Worm (Caenorhabditis elegans) whole organism, late embryonic: ENCODE measurements around the gene sto-6.

ENCODE experiments used
- C38D4.7 ChIP-seq: fragments of 200-800 bp; sonication (Bioruptor generic); optimal IDR thresholded peaks from 2 replicates; lab custom pipeline; 2018; ENCODE audit warnings: mild to moderate bottlenecking, missing genetic modification characterization, moderate library complexity, missing compliant biosample characterization
- ceh-34 ChIP-seq: sonication (generic microtip); optimal IDR thresholded peaks from 2 replicates; lab custom pipeline; 2016; ENCODE audit warnings: mild to moderate bottlenecking, missing genetic modification characterization, missing compliant biosample characterization
- elt-2 ChIP-seq: sonication (generic microtip); optimal IDR thresholded peaks from 2 replicates; lab custom pipeline; 2016; ENCODE audit warnings: missing genetic modification reagents, missing genetic modification characterization, missing compliant biosample characterization

DNA sequence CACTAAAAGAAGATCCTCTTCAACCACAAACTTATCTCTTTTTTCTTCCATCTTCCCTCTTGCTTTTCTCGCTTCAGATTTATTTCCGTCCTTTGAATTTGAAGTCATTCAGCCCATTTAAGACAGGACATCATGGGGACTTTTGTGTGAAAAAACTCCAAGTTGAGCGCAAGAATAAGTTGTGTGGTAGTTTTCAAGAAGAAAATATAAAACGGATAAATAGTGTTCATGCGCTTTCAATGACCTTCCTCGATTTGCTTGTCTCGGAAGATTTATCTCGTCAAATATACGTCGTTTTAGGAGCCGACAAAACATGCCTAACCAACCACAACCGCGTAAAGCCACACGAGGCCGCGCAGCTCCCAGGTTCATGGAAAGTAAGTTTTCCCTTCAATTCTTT is at the start of gene sto-6:
- TF ChIP-seq ceh-34 (tag; lab: Kevin White, UChicago) (no peak), elt-2 (no peak), C38D4.7 (GFP tag; lab: Kevin White, UChicago) (no peak)
